Worm (Caenorhabditis elegans) whole organism, L4 larva: ENCODE measurements around the gene T28A8.5.

Experiments
- aly-2 ChIP-seq: sonication (generic microtip); optimal IDR thresholded peaks from 2 replicates; lab custom pipeline; 2018; ENCODE audit warnings: missing biosample characterization, missing genetic modification characterization
- dmd-6 ChIP-seq: fragments of 200-800 bp; sonication (Bioruptor generic); IDR thresholded peaks from 2 replicates; pipeline ENCODE4 v1.3.6; 2022; ENCODE audit warnings: missing genetic modification reagents, missing genetic modification characterization, missing compliant biosample characterization
- lir-3 ChIP-seq: sonication (generic microtip); optimal IDR thresholded peaks from 2 replicates; lab custom pipeline; 2016; ENCODE audit warnings: mild to moderate bottlenecking, missing genetic modification characterization, missing compliant biosample characterization
- mep-1 ChIP-seq: fragments of 150-350 bp; sonication (generic microtip); optimal IDR thresholded peaks from 3 replicates; lab custom pipeline; 2014; ENCODE audit warnings: missing biosample characterization, missing genetic modification characterization
- nhr-11 ChIP-seq: fragments of 150-350 bp; optimal IDR thresholded peaks from 2 replicates; lab custom pipeline; 2014; ENCODE audit warnings: missing biosample characterization, missing genetic modification characterization
- nhr-77 ChIP-seq: fragments of 150-350 bp; optimal IDR thresholded peaks from 2 replicates; lab custom pipeline; 2014; ENCODE audit warnings: missing biosample characterization, missing genetic modification characterization
- pha-4 ChIP-seq, 2 experiments: fragments of 150-350 bp in 1 of 2; fragments of 200-800 bp in 1 of 2; sonication (Bioruptor generic) in 1 of 2; IDR thresholded peaks in 1 of 2; optimal IDR thresholded peaks in 1 of 2; 2 replicates each; pipeline versions ENCODE4 v1.3.6 to Lab custom; 2014 to 2022; ENCODE audit warnings: missing genetic modification characterization in 2 of 2, missing genetic modification reagents in 2 of 2, missing biosample characterization in 1 of 2, missing compliant biosample characterization in 1 of 2
- pqm-1 ChIP-seq: sonication (generic microtip); optimal IDR thresholded peaks from 2 replicates; lab custom pipeline; 2017; ENCODE audit warnings: missing biosample characterization, missing genetic modification characterization
- skn-1 ChIP-seq: fragments of 150-350 bp; optimal IDR thresholded peaks from 2 replicates; lab custom pipeline; 2014; ENCODE audit warnings: missing biosample characterization, missing genetic modification characterization

DNA sequence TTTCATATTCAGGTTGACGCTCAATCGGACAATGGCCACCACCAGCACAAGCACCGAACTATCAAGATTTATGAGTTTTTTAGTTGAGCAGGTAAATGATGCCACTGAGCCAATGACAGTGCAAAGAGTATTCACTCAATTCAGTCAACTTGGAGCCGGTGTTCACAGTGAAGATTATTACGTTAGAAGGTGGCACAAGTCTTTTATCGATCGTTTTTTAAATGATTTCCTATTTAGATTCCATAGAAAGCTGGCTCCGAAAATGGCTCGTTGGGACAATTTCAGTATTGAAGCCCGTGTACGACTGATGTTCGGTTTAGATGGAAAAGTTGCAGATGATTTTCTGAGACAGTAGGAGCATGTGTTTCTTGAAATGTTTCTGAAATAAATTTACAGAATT lies at the start of gene T28A8.5:
- TF ChIP-seq nhr-77 (tag; lab: Kevin White, UChicago) (no peak), aly-2 (tag; lab: Kevin White, UChicago) (no peak), pqm-1 (tag; lab: Kevin White, UChicago) (no peak), skn-1 (tag; lab: Kevin White, UChicago) (no peak), pha-4 (GFP tag; IDR thresholded peaks at IDR 0.05; lab: Robert Waterston, UW) (no peak), pha-4 (tag; optimal IDR thresholded peaks at IDR 0.05; lab: Kevin White, UChicago) (no peak), mep-1 (no peak), dmd-6 (GFP tag; lab: Robert Waterston, UW) (no peak), nhr-11 (tag; lab: Kevin White, UChicago) (no peak), lir-3 (tag; lab: Kevin White, UChicago) (no peak)
